Fruit fly (Drosophila melanogaster): ENCODE results near the gene CG31715.

The CG31715 gene

DNA sequence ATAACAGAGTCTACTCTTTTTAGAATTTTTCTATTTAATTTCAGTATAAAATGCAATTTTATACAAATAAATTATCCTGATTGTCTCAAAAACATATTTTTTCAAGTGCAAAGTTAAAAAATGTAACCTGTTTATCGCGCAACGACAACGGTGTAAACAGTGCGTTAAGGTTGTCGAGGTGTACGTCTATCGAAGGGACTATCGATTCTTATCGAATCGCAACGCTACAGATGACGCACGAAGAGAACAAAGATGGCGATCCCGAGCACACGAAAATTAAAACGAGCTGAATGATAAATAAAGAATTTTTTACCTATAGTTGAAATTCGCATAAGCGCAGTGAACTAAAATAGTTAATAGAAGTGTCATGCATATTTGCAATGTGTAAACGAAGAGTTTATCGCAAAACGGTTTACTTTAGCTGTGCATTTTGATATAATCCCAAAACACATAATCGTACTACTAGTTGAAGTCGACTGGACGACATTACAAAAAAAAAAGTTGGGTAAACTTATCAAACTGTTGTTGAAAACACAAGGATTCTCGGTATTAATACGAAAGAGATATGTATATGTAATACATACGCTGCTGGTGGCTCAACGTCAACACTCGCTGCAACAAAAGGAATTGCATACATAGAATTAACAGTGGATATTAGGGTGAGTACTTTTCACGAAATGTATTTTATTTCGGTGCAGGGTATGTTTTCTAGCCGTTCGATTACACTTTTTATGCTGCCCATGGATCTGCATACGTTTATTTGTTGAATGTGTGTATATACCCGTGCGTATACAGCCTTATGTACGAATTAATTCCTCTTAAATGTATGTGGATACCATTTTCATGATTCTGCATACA is 46.7 kb downstream of the CG31715 start, which contains the start of gene da (continued):
- TF ChIP-seq CG2712 (tag; optimal IDR thresholded peaks at IDR 0.05) (peak; percentile 71), CG10209 (GFP tag; optimal IDR thresholded peaks at IDR 0.05) (peak; percentile 52), oc (tag; optimal IDR thresholded peaks at IDR 0.05) (no peak), Dfd (GFP tag; optimal IDR thresholded peaks at IDR 0.05) (peak in 1 of 2 experiments; percentile 43), CG11398 (GFP tag; optimal IDR thresholded peaks at IDR 0.05) (no peak), kni (GFP tag; optimal IDR thresholded peaks at IDR 0.05) (no peak), Med (GFP tag) (peak; percentile 92), ato (GFP tag; IDR thresholded peaks at IDR 0.05; ENCODE audit: partially characterized antibody) (peak; percentile 17; the same call in 1 of the 2 replicates), CG18262 (tag; optimal IDR thresholded peaks at IDR 0.05) (peak; percentile 58), CG2889 (GFP tag; IDR thresholded peaks at IDR 0.05) (no peak), Bgb (GFP tag; IDR thresholded peaks at IDR 0.05; ENCODE audit: partially characterized antibody) (peak; percentile 49; the same call in 1 of the 2 replicates), abd-A (tag; optimal IDR thresholded peaks at IDR 0.05) (no peak), CG10274 (GFP tag; optimal IDR thresholded peaks at IDR 0.05) (no peak), sens-2 (GFP tag; IDR thresholded peaks at IDR 0.05) (no peak), CG6765 (GFP tag; optimal IDR thresholded peaks at IDR 0.05) (peak; percentile 25), TFAM (GFP tag; optimal IDR thresholded peaks at IDR 0.05) (no peak), HLHmδ (GFP tag; optimal IDR thresholded peaks at IDR 0.05) (no peak), Ets97D (GFP tag; optimal IDR thresholded peaks at IDR 0.05) (peak; percentile 95), Hr3 (GFP tag; optimal IDR thresholded peaks at IDR 0.05) (peak; percentile 61), CG13424 (tag; optimal IDR thresholded peaks at IDR 0.05) (peak; percentile 64), H2.0 (GFP tag; IDR thresholded peaks at IDR 0.05) (peak; percentile 60), Atf3 (GFP tag; optimal IDR thresholded peaks at IDR 0.05) (peak; percentile 72), CG11695 (GFP tag; IDR thresholded peaks at IDR 0.05) (0 out of 3 replicates have a peak, but pooled peaks have one; percentile 38), Optix (GFP tag; IDR thresholded peaks at IDR 0.05) (no peak), CG7928 (GFP tag; optimal IDR thresholded peaks at IDR 0.05) (no peak), bowl (GFP tag; IDR thresholded peaks at IDR 0.05) (no peak), twi (tag; optimal IDR thresholded peaks at IDR 0.05) (peak; percentile 43), B-H2 (GFP tag; optimal IDR thresholded peaks at IDR 0.05) (peak; percentile 54), D19A (tag; optimal IDR thresholded peaks at IDR 0.05) (peak; percentile 75), CG13775 (GFP tag; optimal IDR thresholded peaks at IDR 0.05) (peak; percentile 49), cwo (GFP tag; optimal IDR thresholded peaks at IDR 0.05) (no peak), al (GFP tag; IDR thresholded peaks at IDR 0.05) (peak; percentile 45), CG8388 (GFP tag; optimal IDR thresholded peaks at IDR 0.05) (peak; percentile 21), stwl (tag; optimal IDR thresholded peaks at IDR 0.05) (peak; percentile 65), Nf-YB (GFP tag; optimal IDR thresholded peaks at IDR 0.05) (peak; percentile 38), Ets65A (GFP tag) (peak; percentile 78), Tbp (GFP tag; optimal IDR thresholded peaks at IDR 0.05) (no peak), CG1832 (GFP tag; optimal IDR thresholded peaks at IDR 0.05) (no peak), gcm2 (GFP tag; optimal IDR thresholded peaks at IDR 0.05) (no peak), Sox102F (GFP tag; optimal IDR thresholded peaks at IDR 0.05) (no peak), CG10959 (GFP tag; IDR thresholded peaks at IDR 0.05) (no peak), CG1792 (GFP tag; optimal IDR thresholded peaks at IDR 0.05) (peak; percentile 34), CG7987 (GFP tag; optimal IDR thresholded peaks at IDR 0.05) (peak; percentile 45), dimm (GFP tag; IDR thresholded peaks at IDR 0.05) (no peak), kah (GFP tag; optimal IDR thresholded peaks at IDR 0.05) (peak; percentile 7), CG18599 (GFP tag; optimal IDR thresholded peaks at IDR 0.05) (peak; percentile 45), CG9932 (GFP tag; IDR thresholded peaks at IDR 0.05) (peak; percentile 75; the same call in 1 of the 2 replicates), Neu2 (GFP tag; optimal IDR thresholded peaks at IDR 0.05; ENCODE audit: borderline replicate concordance) (no peak)
